Fruit fly (Drosophila melanogaster) S2 (cell line): ENCODE data around the gene CG13843.

Source experiments
- CG8478 ChIP-seq: fragments of >200 bp; optimal IDR thresholded peaks from 2 replicates; lab custom pipeline; 2018
- CTCF ChIP-seq, 2 experiments: fragments of >200 bp; optimal IDR thresholded peaks; 2 replicates each; lab custom pipeline; 2018

The CG13843 gene

DNA sequence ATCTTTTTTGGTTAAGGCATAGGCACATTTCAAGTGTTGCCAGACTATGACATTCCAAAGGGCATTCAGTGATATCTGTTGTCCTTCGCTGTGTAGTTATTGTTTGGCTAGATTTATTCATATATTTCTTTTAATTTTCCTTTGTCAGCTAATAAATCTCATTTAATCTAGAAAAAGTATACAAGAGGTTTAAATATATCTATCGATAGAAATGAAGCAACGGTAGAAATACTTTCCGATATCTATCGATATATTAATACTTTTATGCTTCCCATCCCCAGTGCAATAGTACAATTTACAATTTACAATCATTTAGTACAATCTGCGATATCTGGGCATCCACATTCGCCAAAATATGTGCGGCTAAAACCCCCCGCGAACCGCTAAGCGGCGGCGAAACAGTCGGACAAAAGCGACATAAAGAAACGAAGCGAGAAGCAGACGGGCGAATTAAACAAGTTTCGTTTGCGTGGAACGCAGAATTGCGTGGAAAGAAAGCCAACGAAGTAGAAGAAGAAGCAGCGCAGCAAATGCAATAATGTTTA, 21.8 kb upstream of the CG13843 start, which contains the start of gene Efa6:
Gene Efa6, plus strand, starts transcription at position 337 of the 545 bp plus-strand sequence.
- TF ChIP-seq CG8478 (lab: Kevin White, UChicago): no peak
- no peak for TF ChIP-seq CTCF (optimal IDR thresholded peaks at IDR 0.05; lab: Kevin White, UChicago)

DNA sequence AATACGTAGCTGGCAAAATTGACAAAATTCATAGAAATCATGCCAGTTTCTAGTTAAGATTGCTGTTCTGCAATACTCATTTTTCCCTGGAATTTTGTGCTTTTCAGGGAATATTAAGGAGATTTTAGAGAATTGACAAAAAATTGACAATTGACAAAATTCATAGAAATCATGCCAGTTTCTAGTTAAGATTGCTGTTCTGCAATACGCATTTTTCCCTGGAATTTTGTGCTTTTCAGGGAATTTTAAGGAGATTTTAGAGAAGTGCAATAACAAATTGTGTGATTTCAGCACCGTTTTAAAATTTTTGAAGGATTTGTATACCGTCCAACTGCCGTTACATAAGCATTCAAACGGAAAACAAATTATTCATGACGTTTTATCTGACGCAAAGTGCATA, 20.5 kb upstream of the CG13843 start:
- TF ChIP-seq CTCF (optimal IDR thresholded peaks at IDR 0.05; lab: Kevin White, UChicago): no peak
- TF ChIP-seq CG8478 (lab: Kevin White, UChicago): no peak

DNA sequence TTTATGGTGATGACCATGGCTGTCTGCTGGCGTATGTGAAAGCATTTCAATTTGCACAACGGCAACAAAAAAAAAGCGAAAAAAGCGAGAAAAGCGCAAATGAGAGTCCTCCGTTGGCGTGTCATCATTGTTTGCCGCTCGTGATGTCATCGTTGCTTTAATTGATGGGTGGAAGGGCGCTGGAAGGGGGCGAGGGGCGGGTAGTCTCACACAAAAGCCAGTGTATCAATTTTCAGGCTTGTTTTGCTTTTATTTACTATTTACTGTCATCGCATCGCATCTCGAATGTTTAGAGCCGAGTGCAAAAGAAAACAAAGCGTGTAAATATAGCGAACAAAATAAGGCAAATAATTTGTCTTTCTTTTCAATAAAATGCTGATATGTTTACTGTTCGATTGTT, 20.0 kb upstream of the CG13843 start:
- TF ChIP-seq CG8478 (lab: Kevin White, UChicago): no peak
- no peak for TF ChIP-seq CTCF (optimal IDR thresholded peaks at IDR 0.05; lab: Kevin White, UChicago)

DNA sequence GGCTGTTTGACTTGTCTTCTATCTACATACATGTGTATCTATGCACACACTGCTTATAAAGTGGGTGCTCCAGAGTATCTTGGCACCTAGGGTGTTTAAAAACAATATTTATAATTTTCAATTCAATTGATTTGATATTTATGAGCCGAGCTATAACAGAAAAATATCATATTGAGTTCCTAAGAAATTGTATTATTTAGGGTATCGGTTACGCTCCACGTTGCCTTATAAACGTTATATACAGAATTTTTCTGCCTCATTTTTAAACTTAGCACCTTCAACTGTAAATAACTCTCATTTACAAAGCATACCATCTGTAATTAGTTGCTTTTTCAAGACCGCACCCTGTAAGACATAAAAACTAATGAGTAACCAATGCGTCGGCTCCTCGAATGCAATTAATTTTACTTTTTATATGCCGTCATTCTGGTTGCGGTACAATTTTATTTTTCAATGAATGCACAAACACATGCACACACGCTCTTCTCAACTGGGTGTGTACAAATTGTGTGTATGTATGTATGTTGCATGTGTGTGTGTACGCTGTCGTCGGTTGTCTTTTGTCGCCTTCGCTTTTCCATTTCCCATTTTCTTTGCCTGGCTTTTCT, 18.5 kb upstream of the CG13843 start:
- no peak for TF ChIP-seq CG8478 (lab: Kevin White, UChicago)
- TF ChIP-seq CTCF (optimal IDR thresholded peaks at IDR 0.05; lab: Kevin White, UChicago): no peak

DNA sequence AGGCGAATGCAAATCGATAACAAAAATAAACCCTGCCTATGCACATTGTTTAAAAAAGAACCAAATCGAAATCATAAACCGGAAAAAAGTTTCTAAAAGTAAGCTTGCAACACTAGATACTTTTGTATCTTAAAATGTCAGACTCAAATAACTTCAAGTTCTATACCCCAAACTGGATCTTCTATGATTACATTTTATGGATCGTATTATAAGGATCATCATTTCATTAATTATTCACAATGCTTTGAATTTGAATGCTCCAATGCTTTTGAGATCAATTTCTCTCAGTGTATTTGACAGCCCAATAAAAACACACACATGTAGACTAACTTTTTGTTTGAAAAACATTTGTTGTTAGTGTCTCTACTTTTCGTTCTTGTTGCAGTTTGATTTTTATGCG, 15.0 kb upstream of the CG13843 start:
- TF ChIP-seq CTCF (optimal IDR thresholded peaks at IDR 0.05; lab: Kevin White, UChicago): no peak
- no peak for TF ChIP-seq CG8478 (lab: Kevin White, UChicago)

DNA sequence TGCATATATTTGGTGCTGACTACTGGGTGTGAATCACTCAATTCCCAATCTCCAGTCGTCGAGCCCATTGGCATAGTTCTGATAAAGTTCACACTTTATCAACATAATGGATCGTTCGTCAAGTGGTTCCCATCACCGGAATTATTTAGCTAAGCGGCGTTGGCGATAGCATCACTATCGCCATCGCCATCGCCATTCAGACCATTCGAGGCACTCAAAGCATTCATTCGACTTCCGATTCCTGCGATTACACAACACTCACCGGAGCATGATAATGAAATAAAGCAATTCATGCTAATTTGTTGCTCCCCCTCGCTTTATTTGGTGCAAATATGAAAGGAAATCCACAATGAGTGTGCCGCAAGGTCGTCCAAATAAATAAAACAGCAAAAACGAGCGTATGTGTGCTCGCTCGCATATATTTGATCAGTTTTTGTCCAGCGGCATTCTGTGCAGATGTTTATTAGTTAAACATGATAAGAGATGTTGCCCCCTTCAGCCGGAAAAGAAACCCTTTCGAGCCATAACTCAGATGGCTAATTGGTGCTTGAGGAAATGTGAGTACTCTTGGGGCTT, 13.9 kb upstream of the CG13843 start:
- TF ChIP-seq CTCF (optimal IDR thresholded peaks at IDR 0.05; lab: Kevin White, UChicago): no peak
- no peak for TF ChIP-seq CG8478 (lab: Kevin White, UChicago)

DNA sequence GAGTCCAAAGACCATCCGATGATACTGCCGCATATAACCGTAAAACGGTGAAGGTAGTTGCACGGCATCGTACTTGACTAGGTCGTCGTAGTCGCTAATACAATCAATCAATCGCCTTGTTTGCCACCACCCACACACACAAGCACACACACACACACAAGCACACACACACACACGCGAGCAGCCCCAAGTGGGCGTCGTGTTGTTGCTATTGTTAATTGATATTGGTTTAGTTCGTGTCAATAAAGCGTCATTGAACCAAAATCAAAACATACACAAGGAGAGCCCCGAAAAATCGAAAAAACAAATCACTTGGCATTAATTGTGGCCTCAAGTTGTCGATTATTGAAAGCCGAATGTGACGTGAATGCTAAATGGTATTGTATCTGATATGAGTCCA, 12.8 kb upstream of the CG13843 start:
- TF ChIP-seq CTCF (optimal IDR thresholded peaks at IDR 0.05; lab: Kevin White, UChicago): no peak

DNA sequence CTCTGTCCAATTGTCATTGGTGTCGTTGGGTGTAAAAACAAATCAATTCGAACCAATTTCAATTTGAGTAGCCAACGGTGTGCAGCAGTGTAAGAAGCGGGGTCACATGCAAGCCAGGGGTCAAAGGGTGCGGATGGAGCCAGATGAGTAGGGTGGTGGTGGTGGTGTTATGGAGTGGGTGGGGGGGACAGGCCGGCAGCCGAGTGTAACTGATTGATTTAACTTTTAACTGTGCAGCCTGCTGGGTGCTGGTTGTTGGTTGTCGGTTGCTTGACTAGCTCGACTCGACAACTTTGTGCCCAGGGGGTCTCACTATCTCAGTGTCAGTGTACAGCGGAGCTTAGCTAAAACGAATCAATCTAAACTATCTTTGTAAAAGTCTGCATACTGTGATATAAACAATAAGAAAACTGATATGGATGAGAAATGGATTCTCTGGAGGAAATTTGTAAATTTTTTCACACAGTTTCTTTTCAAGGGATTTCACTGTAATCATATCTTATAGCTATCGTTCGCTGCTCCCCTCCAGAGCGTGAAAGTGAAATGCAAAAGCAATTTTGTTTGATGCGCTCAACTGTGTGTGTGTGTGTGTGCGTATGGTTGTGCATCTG, 11.8 kb upstream of the CG13843 start:
- TF ChIP-seq CTCF (optimal IDR thresholded peaks at IDR 0.05; lab: Kevin White, UChicago) (no peak), CG8478 (lab: Kevin White, UChicago) (no peak)

DNA sequence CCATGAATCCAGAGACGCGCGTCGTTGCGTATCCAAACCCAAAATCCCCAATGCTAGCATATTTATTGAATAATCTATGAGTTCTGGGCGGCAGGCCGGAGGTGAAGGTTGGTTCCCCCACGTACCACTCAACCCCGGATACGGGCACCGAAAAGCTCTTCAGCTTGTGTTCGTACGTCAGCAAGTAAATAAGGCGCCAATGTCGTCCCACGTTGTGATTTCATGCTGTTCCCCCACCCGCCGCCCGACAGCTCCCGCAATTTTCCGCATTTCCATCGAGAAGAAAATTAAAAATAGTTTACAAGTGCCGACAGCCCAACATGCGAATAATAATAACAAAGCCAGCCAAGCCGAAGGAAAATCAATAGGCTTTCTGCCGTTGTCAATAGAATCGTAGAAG, 10.5 kb upstream of the CG13843 start:
- TF ChIP-seq CG8478 (lab: Kevin White, UChicago): no peak
- no peak for TF ChIP-seq CTCF (optimal IDR thresholded peaks at IDR 0.05; lab: Kevin White, UChicago)

DNA sequence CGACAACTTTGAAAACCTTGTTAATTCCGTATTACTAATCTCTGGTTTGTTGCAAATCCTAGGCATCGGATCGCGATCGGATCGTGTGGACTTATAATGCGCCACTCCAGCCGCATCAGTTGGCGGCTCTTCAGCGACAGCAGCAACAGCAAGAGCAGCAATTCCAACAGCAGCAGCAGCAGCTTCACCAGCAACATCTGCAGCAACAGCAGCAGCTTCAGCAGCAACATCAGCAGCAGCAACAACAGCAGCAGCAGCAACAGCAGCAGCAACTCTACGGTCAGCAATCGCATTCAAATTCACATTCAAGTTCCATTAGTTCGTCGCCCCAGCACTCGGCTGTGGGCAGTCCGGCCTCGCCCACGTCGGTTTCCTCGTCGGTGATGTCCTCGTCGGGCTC, 6.5 kb upstream of the CG13843 start:
- TF ChIP-seq CTCF (optimal IDR thresholded peaks at IDR 0.05; lab: Kevin White, UChicago): no peak

DNA sequence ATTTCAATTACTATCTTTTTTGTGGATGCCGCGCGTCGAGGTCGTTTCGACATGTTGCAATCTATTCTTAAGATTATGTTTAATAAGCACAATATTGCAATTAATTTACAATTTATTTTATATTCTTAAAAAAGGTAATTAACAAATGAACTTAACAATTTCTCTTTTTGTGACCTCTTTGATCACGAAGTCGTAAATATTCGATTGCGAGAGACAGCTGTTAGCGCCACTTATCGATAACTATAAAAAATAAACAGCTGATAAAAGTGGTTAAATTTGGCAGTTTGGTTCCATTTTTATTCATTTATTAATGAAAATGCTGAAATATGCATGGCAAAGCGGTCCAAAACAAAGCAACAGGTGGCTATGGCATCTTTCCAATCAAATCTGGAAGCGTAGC, 4.2 kb downstream of the CG13843 start, which contains the start of the genes CG31156 and mRRF2:
Gene CG31156, minus strand, starts transcription at position 209 of the 400 bp plus-strand sequence.
Gene mRRF2, plus strand, starts transcription at position 239 of the 400 bp plus-strand sequence.
- TF ChIP-seq CG8478 (lab: Kevin White, UChicago): no peak
- TF ChIP-seq CTCF (optimal IDR thresholded peaks at IDR 0.05; lab: Kevin White, UChicago): no peak

DNA sequence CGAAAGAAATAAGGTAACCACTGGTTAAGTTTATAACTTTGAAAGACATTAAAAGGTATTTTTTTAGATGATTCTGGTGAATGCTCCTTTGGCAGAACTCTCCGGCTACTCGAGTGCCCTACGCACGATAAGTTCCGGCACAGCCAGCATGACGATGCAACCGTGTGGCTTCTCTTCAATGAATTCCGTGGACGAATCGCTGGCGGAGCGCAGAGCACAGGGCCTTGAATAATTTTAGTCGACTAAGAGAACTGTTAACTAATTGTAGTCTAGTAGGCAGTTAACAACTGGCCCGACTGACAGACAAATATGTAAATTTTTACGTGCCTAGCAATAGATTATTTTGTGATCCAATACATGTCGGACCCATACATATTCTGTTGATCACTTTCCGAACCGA, 6.9 kb downstream of the CG13843 start, which contains the start of gene CG31161:
Gene CG31161, plus strand, starts transcription at position 301 of the 400 bp plus-strand sequence.
- TF ChIP-seq CTCF (optimal IDR thresholded peaks at IDR 0.05; lab: Kevin White, UChicago): no peak

DNA sequence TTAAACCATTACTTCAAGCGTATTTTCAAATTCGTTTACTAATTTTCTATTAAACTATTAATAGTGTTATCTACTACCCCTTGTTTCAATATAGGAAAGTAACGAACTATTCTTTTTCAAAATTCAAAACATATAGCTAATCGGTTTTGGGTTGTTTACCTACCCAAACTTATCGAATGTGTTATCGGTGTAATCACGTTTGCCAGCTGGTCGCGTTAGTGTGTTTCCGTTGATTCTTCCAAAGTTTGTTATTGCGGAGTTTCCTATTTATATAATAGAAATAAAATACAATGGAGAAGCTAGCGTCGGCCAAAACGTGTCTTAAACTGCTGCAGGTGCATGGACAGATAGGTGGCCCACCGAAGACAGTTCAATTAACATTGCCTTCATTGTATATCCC, 9.0 kb downstream of the CG13843 start, which contains the start of gene mRpL45:
Gene mRpL45, plus strand, starts transcription at position 213 of the 400 bp plus-strand sequence.
- TF ChIP-seq CG8478 (lab: Kevin White, UChicago): no peak
- TF ChIP-seq CTCF (optimal IDR thresholded peaks at IDR 0.05; lab: Kevin White, UChicago): no peak

DNA sequence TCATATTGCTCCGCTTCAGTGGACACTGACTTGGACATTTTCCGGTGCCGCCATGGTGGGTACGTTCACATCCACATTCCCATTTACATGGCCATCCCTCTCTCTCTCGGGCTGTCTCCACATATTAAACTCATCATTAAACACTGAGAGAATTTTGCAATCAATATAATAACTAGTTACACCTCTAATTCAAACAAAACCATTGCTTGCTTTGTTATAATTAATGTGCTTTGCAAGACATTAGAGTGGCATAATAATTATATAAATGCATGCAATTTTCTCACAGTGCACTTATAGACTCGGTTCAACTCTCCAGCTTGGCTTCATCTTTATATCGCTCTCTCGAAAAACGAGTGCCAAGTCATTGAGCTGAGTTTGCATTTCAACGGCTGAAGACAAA, 15.5 kb downstream of the CG13843 start:
- TF ChIP-seq CG8478 (lab: Kevin White, UChicago): no peak
- TF ChIP-seq CTCF (optimal IDR thresholded peaks at IDR 0.05; lab: Kevin White, UChicago): no peak
